Fruit fly (Drosophila melanogaster) whole organism, wandering third instar larva: Measurements from ENCODE around the gene Tango9.

Experiments
- Abd-B ChIP-seq: fragments of >200 bp; optimal IDR thresholded peaks from 2 replicates; lab custom pipeline; 2017; ENCODE audit warnings: missing biosample characterization, missing genetic modification characterization
- CG32264 ChIP-seq: fragments of 200-800 bp; sonication (Bioruptor generic); optimal IDR thresholded peaks from 2 replicates; lab custom pipeline; 2016; ENCODE audit warnings: missing biosample characterization, missing genetic modification characterization
- CG9705 ChIP-seq: fragments of 200-800 bp; sonication (Bioruptor generic); optimal IDR thresholded peaks from 2 replicates; lab custom pipeline; 2018; ENCODE audit warnings: missing biosample characterization, mild to moderate bottlenecking, missing genetic modification characterization
- CrebA ChIP-seq: fragments of 200-800 bp; sonication (Bioruptor generic); optimal IDR thresholded peaks from 2 replicates; lab custom pipeline; 2016; ENCODE audit warnings: missing biosample characterization, mild to moderate bottlenecking, missing genetic modification characterization, borderline replicate concordance
- Dfd ChIP-seq: fragments of >200 bp; optimal IDR thresholded peaks from 2 replicates; lab custom pipeline; 2017; ENCODE audit warnings: missing biosample characterization, missing genetic modification characterization
- Dif ChIP-seq: fragments of 200-275, 200-300 bp; sonication (Bioruptor generic); optimal IDR thresholded peaks from 2 replicates; lab custom pipeline; 2018; ENCODE audit warnings: missing biosample characterization, missing genetic modification characterization; ENCODE audit not compliant: partially characterized antibody
- GATAd ChIP-seq: sonication (Bioruptor generic); optimal IDR thresholded peaks from 2 replicates; lab custom pipeline; 2016; ENCODE audit warnings: missing biosample characterization, missing genetic modification characterization
- HLH106 ChIP-seq: fragments of 200-800 bp; optimal IDR thresholded peaks from 3 replicates; lab custom pipeline; 2019; ENCODE audit warnings: missing biosample characterization, mild to moderate bottlenecking, missing genetic modification characterization, moderate library complexity
- Hnf4 ChIP-seq: fragments of 200-800 bp; sonication (Bioruptor generic); optimal IDR thresholded peaks from 2 replicates; lab custom pipeline; 2016; ENCODE audit warnings: missing biosample characterization, mild to moderate bottlenecking, missing genetic modification characterization
- Hr78 ChIP-seq: fragments of >200 bp; optimal IDR thresholded peaks from 2 replicates; lab custom pipeline; 2017; ENCODE audit warnings: missing biosample characterization, missing genetic modification characterization
- Hr83 ChIP-seq: fragments of 200-300 bp; sonication (Bioruptor generic); optimal IDR thresholded peaks from 2 replicates; lab custom pipeline; 2016; ENCODE audit warnings: missing biosample characterization, mild to moderate bottlenecking, missing genetic modification characterization, moderate library complexity; ENCODE audit not compliant: poor library complexity, severe bottlenecking
- Jra ChIP-seq: sonication (Bioruptor generic); optimal IDR thresholded peaks from 2 replicates; lab custom pipeline; 2016; ENCODE audit warnings: missing biosample characterization, missing genetic modification characterization
- Mio ChIP-seq: sonication (Bioruptor generic); optimal IDR thresholded peaks from 2 replicates; lab custom pipeline; 2016; ENCODE audit warnings: missing biosample characterization, missing genetic modification characterization
- Myc ChIP-seq: fragments of >200 bp; optimal IDR thresholded peaks from 2 replicates; lab custom pipeline; 2017
- N ChIP-seq: fragments of >200 bp; optimal IDR thresholded peaks from 2 replicates; lab custom pipeline; 2018; ENCODE audit warnings: missing biosample characterization, missing external identifiers, missing genetic modification characterization
- OdsH ChIP-seq: fragments of 200-800 bp; sonication (Bioruptor generic); optimal IDR thresholded peaks from 2 replicates; lab custom pipeline; 2016; ENCODE audit warnings: missing biosample characterization, mild to moderate bottlenecking, missing genetic modification characterization
- Rel ChIP-seq, 2 experiments: fragments of 200-800 bp; sonication (Bioruptor generic) in 1 of 2; optimal IDR thresholded peaks; 2 replicates in 1 of 2; 3 replicates in 1 of 2; lab custom pipeline; 2016 to 2019; ENCODE audit warnings: mild to moderate bottlenecking in 2 of 2, missing biosample characterization in 2 of 2, missing genetic modification characterization in 2 of 2, moderate library complexity in 1 of 2
- Sp1 ChIP-seq: fragments of 200-800 bp; sonication (Bioruptor generic); optimal IDR thresholded peaks from 3 replicates; lab custom pipeline; 2019; ENCODE audit warnings: missing biosample characterization, mild to moderate bottlenecking, missing genetic modification characterization, moderate library complexity
- Vsx2 ChIP-seq: fragments of 200-300, 225-300 bp; sonication (Bioruptor generic); optimal IDR thresholded peaks from 2 replicates; lab custom pipeline; 2018; ENCODE audit warnings: missing biosample characterization, missing genetic modification characterization; ENCODE audit not compliant: partially characterized antibody
- br ChIP-seq: fragments of 200-800 bp; sonication (Bioruptor generic); optimal IDR thresholded peaks from 2 replicates; lab custom pipeline; 2016; ENCODE audit warnings: missing biosample characterization, missing genetic modification characterization
- brk ChIP-seq: fragments of 200-800 bp; sonication (Bioruptor generic); optimal IDR thresholded peaks from 2 replicates; lab custom pipeline; 2016; ENCODE audit warnings: missing biosample characterization, mild to moderate bottlenecking, missing genetic modification characterization
- dl ChIP-seq, 2 experiments: fragments of 175-275, 200-275 bp in 1 of 2; fragments of 200-275 bp in 1 of 2; sonication (Bioruptor generic); optimal IDR thresholded peaks; lab custom pipeline; 2018; ENCODE audit warnings: mild to moderate bottlenecking in 2 of 2, missing biosample characterization in 2 of 2, missing genetic modification characterization in 2 of 2, moderate library complexity in 2 of 2; ENCODE audit not compliant: partially characterized antibody in 2 of 2, insufficient read depth in 1 of 2
- dmrt93B ChIP-seq: fragments of 200-800 bp; sonication (Bioruptor generic); optimal IDR thresholded peaks from 2 replicates; lab custom pipeline; 2018; ENCODE audit warnings: missing biosample characterization, mild to moderate bottlenecking, missing genetic modification characterization
- dsf ChIP-seq: sonication (Bioruptor generic); optimal IDR thresholded peaks from 2 replicates; lab custom pipeline; 2016; ENCODE audit warnings: missing biosample characterization, missing genetic modification characterization, borderline replicate concordance
- ey ChIP-seq: fragments of 200-800 bp; sonication (Bioruptor generic); optimal IDR thresholded peaks from 2 replicates; lab custom pipeline; 2016; ENCODE audit warnings: missing biosample characterization, missing genetic modification characterization
- foxo ChIP-seq, 2 experiments: fragments of 200-800 bp; sonication (Bioruptor generic); optimal IDR thresholded peaks; 2 replicates in 1 of 2; 3 replicates in 1 of 2; lab custom pipeline; 2016 to 2017; ENCODE audit warnings: missing biosample characterization in 2 of 2, missing genetic modification characterization in 2 of 2
- fru ChIP-seq: fragments of 200-800 bp; sonication (Bioruptor generic); optimal IDR thresholded peaks from 3 replicates; lab custom pipeline; 2016; ENCODE audit warnings: missing biosample characterization, mild to moderate bottlenecking, missing genetic modification characterization
- h ChIP-seq: fragments of 200-800 bp; sonication (Bioruptor generic); optimal IDR thresholded peaks from 3 replicates; lab custom pipeline; 2016; ENCODE audit warnings: missing biosample characterization, mild to moderate bottlenecking, missing genetic modification characterization
- jim ChIP-seq: fragments of 175-275, 200-325 bp; sonication (Bioruptor generic); optimal IDR thresholded peaks from 2 replicates; lab custom pipeline; 2016; ENCODE audit warnings: missing biosample characterization, mild to moderate bottlenecking, missing genetic modification characterization
- lola ChIP-seq: fragments of >200 bp; optimal IDR thresholded peaks from 2 replicates; lab custom pipeline; 2017; ENCODE audit warnings: missing biosample characterization, missing genetic modification characterization
- pan ChIP-seq: fragments of >200 bp; optimal IDR thresholded peaks from 2 replicates; lab custom pipeline; 2017
- psq ChIP-seq: fragments of 200-800 bp; sonication (Bioruptor generic); optimal IDR thresholded peaks from 3 replicates; lab custom pipeline; 2017; ENCODE audit warnings: missing biosample characterization, mild to moderate bottlenecking, missing genetic modification characterization, moderate library complexity
- rgr ChIP-seq: fragments of 200-800 bp; sonication (Bioruptor generic); optimal IDR thresholded peaks from 3 replicates; lab custom pipeline; 2016; ENCODE audit warnings: missing biosample characterization, mild to moderate bottlenecking, missing genetic modification characterization
- sage ChIP-seq: fragments of 200-800 bp; sonication (Bioruptor generic); optimal IDR thresholded peaks from 2 replicates; lab custom pipeline; 2016; ENCODE audit warnings: missing biosample characterization, mild to moderate bottlenecking, missing genetic modification characterization
- sv ChIP-seq: fragments of 200-800 bp; sonication (Bioruptor generic); optimal IDR thresholded peaks from 3 replicates; lab custom pipeline; 2016; ENCODE audit warnings: missing biosample characterization, missing genetic modification characterization
- tai ChIP-seq: sonication (Bioruptor generic); optimal IDR thresholded peaks from 2 replicates; lab custom pipeline; 2016; ENCODE audit warnings: missing biosample characterization, missing genetic modification characterization
- usp ChIP-seq: fragments of >200 bp; optimal IDR thresholded peaks from 2 replicates; lab custom pipeline; 2017; ENCODE audit warnings: missing biosample characterization, missing genetic modification characterization
- woc ChIP-seq: sonication (Bioruptor generic); optimal IDR thresholded peaks from 2 replicates; lab custom pipeline; 2016; ENCODE audit warnings: missing biosample characterization, mild to moderate bottlenecking, missing genetic modification characterization

Tango9 gene

DNA sequence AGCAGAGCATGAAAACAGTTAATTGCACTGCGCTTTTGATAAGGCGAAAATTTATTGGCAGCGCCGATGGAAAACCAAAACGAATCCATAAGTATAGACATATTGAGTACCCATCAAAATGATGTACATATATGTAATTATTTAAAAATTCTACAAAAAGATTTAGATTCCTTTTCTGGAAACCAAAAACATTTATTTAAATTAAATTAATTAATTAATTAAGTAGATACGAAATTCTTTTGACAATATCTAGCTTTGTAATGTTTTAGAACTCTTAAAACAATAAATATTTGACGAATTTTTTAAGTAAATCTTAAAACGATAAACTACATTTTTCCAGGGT is 2.6 kb upstream of the Tango9 start:
- TF ChIP-seq ey (no peak), N (GFP tag; lab: Kevin White, UChicago) (no peak), Jra (GFP tag; lab: Kevin White, UChicago) (no peak), dsf (GFP tag; lab: Kevin White, UChicago) (no peak), Abd-B (no peak), woc (GFP tag; lab: Kevin White, UChicago) (no peak), dmrt93B (GFP tag; lab: Kevin White, UChicago) (no peak), HLH106 (tag; lab: Kevin White, UChicago) (no peak), Hnf4 (GFP tag; lab: Kevin White, UChicago) (no peak), CG9705 (GFP tag; lab: Kevin White, UChicago) (no peak), jim (GFP tag; lab: Kevin White, UChicago) (no peak), Hr78 (no peak), Myc (lab: Kevin White, UChicago) (no peak), usp (GFP tag; lab: Kevin White, UChicago) (no peak), h (GFP tag; lab: Kevin White, UChicago) (no peak), rgr (GFP tag; lab: Kevin White, UChicago) (no peak)

DNA sequence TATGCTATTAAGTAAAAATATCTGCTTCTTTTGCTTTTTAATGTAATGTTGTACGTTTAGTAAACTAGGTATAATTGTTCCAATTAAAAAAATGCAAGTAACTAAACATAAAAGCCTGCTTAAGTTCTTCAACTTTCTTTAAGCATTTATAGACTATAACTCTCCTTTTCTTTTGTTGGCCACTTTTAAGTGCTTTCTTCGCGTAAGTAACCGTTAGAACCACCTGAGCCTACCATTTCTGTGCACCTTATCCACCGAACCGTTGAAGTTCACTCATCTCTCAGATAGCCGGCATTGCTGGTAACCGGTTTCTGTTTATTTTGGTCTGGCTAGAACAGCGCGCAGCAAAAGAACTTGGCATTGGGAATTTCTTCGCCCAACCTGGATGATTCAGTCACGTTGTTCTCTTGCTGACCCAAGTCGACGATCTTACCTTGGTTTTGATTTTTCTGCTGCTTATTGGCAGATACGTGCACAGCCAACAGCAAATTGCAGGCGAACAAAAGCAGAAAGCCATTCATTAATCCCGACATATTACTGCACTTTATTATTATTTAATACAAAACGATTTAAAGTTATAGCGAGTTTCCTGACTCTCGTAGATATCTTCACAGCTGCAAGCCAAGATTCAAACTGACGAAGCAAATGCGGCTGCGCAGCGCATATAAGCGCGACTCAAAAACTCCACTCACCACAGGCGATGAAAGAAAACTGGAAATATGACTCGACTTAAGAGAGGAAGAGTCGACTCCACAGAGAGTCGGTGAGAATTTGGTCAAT is 2.0 kb upstream of the Tango9 start, which contains the start of gene CG10005:
CG10005 (minus strand) TSS at position 642 of the 780 bp plus-strand sequence.
- TF ChIP-seq Abd-B = no peak
- no peak for TF ChIP-seq sv (GFP tag; lab: Kevin White, UChicago)
- no peak for TF ChIP-seq usp (GFP tag; lab: Kevin White, UChicago)
- peak; percentile 19 to 45 for TF ChIP-seq dl (GFP tag; optimal IDR thresholded peaks at IDR 0.05; lab: Kevin White, UChicago; ENCODE audit: insufficient read depth in 1 of 2, partially characterized antibody in 2 of 2)
- TF ChIP-seq N (GFP tag; lab: Kevin White, UChicago) = no peak
- TF ChIP-seq jim (GFP tag; lab: Kevin White, UChicago) = no peak
- no peak for TF ChIP-seq woc (GFP tag; lab: Kevin White, UChicago)
- TF ChIP-seq Mio (GFP tag; lab: Kevin White, UChicago) = no peak
- TF ChIP-seq sage (GFP tag; lab: Kevin White, UChicago) = no peak
- peak; percentile 11 for TF ChIP-seq Sp1 (GFP tag; lab: Kevin White, UChicago)
- TF ChIP-seq ey = no peak
- TF ChIP-seq Hr83 = no peak
- TF ChIP-seq brk (GFP tag; lab: Kevin White, UChicago) = no peak
- TF ChIP-seq h (GFP tag; lab: Kevin White, UChicago) = no peak
- no peak for TF ChIP-seq HLH106 (tag; lab: Kevin White, UChicago)
- TF ChIP-seq CG9705 (GFP tag; lab: Kevin White, UChicago) = no peak
- no peak for TF ChIP-seq dmrt93B (GFP tag; lab: Kevin White, UChicago)
- no peak for TF ChIP-seq OdsH (GFP tag; lab: Kevin White, UChicago)
- no peak for TF ChIP-seq psq
- TF ChIP-seq Myc (lab: Kevin White, UChicago) = no peak
- peak; percentile 44 for TF ChIP-seq fru (GFP tag; lab: Kevin White, UChicago)
- TF ChIP-seq Jra (GFP tag; lab: Kevin White, UChicago) = no peak
- no peak for TF ChIP-seq GATAd (GFP tag; lab: Kevin White, UChicago)
- TF ChIP-seq Dif (GFP tag; lab: Kevin White, UChicago) = peak; percentile 71
- no peak for TF ChIP-seq rgr (GFP tag; lab: Kevin White, UChicago)
- TF ChIP-seq Hr78 = no peak
- no peak for TF ChIP-seq CrebA (GFP tag; lab: Kevin White, UChicago)
- TF ChIP-seq foxo (GFP tag; optimal IDR thresholded peaks at IDR 0.05; lab: Kevin White, UChicago) = no peak
- TF ChIP-seq br (GFP tag; lab: Kevin White, UChicago) = peak; percentile 0
- no peak for TF ChIP-seq dsf (GFP tag; lab: Kevin White, UChicago)
- TF ChIP-seq tai (GFP tag; lab: Kevin White, UChicago) = no peak
- no peak for TF ChIP-seq lola (GFP tag; lab: Kevin White, UChicago)
- no peak for TF ChIP-seq Vsx2
- no peak for TF ChIP-seq Rel (GFP tag; optimal IDR thresholded peaks at IDR 0.05; lab: Kevin White, UChicago)
- TF ChIP-seq Rel (tag; optimal IDR thresholded peaks at IDR 0.05; lab: Kevin White, UChicago) = peak; percentile 3
- TF ChIP-seq CG32264 (GFP tag; lab: Kevin White, UChicago) = no peak
- no peak for TF ChIP-seq pan (lab: Kevin White, UChicago)
- TF ChIP-seq Dfd (GFP tag; lab: Kevin White, UChicago) = no peak
- TF ChIP-seq, all 38 proteins: peak for 6
